Worm (Caenorhabditis elegans): ENCODE data around the gene Y55D5A.1.
A peak's percentile ranks its signal among the peaks of the same experiment; 100 is the strongest.

Gene Y55D5A.1

ce11 chrIII:3033931-3034330, 51.7 kb downstream of the Y55D5A.1 start:
- TF ChIP-seq egl-27 (tag; optimal IDR thresholded peaks at IDR 0.05) (no peak), nhr-129 (tag; optimal IDR thresholded peaks at IDR 0.05) (no peak), nhr-11 (tag; optimal IDR thresholded peaks at IDR 0.05) (no peak), blmp-1 (tag; optimal IDR thresholded peaks at IDR 0.05; ENCODE audit: insufficient read depth) (no peak), ceh-82 (tag; optimal IDR thresholded peaks at IDR 0.05) (no peak), mab-5 (tag; optimal IDR thresholded peaks at IDR 0.05) (no peak), nhr-25 (tag; optimal IDR thresholded peaks at IDR 0.05) (no peak), mdl-1 (tag; optimal IDR thresholded peaks at IDR 0.05) (no peak), C34F6.9 (tag; optimal IDR thresholded peaks at IDR 0.05) (no peak), F13H6.1 (tag; optimal IDR thresholded peaks at IDR 0.05) (no peak), aly-2 (tag; optimal IDR thresholded peaks at IDR 0.05) (no peak), gmeb-1 (tag; optimal IDR thresholded peaks at IDR 0.05) (no peak)

ce11 chrIII:3034458-3034857, 52.2 kb downstream of the Y55D5A.1 start:
- TF ChIP-seq nhr-23 (tag; optimal IDR thresholded peaks at IDR 0.05) (no peak), nhr-25 (tag; optimal IDR thresholded peaks at IDR 0.05) (no peak), mab-5 (tag; optimal IDR thresholded peaks at IDR 0.05) (no peak), aly-2 (tag; optimal IDR thresholded peaks at IDR 0.05) (no peak), sma-9 (GFP tag; optimal IDR thresholded peaks at IDR 0.05) (peak; percentile 0), sma-9 (tag; optimal IDR thresholded peaks at IDR 0.05) (no peak), lsy-2 (tag; optimal IDR thresholded peaks at IDR 0.05) (peak in 1 of 2 experiments; percentile 10), unc-55 (GFP tag; optimal IDR thresholded peaks at IDR 0.05) (peak; percentile 1), mbf-1 (tag; optimal IDR thresholded peaks at IDR 0.05) (no peak), ztf-1 (GFP tag; conservative IDR thresholded peaks at IDR 0.05) (no peak), C34F6.9 (tag; optimal IDR thresholded peaks at IDR 0.05) (peak; percentile 21), nhr-10 (tag; optimal IDR thresholded peaks at IDR 0.05) (no peak), nhr-12 (tag; optimal IDR thresholded peaks at IDR 0.05) (no peak), ceh-82 (tag; optimal IDR thresholded peaks at IDR 0.05) (no peak)

ce11 chrIII:3035977-3036376, 53.8 kb downstream of the Y55D5A.1 start:
- TF ChIP-seq lsy-2 (tag; optimal IDR thresholded peaks at IDR 0.05) (peak; percentile 35 to 75), C34F6.9 (tag; optimal IDR thresholded peaks at IDR 0.05) (peak; percentile 81), mdl-1 (tag; optimal IDR thresholded peaks at IDR 0.05) (peak; percentile 81 to 86), fos-1 (tag; optimal IDR thresholded peaks at IDR 0.05) (peak; percentile 39), sma-3 (GFP tag; optimal IDR thresholded peaks at IDR 0.05) (no peak), zag-1 (tag; optimal IDR thresholded peaks at IDR 0.05) (peak; percentile 3), nhr-129 (tag; optimal IDR thresholded peaks at IDR 0.05) (peak; percentile 85), ztf-4 (tag; optimal IDR thresholded peaks at IDR 0.05) (no peak), unc-55 (GFP tag; optimal IDR thresholded peaks at IDR 0.05) (peak; percentile 87), ztf-1 (GFP tag; conservative IDR thresholded peaks at IDR 0.05) (no peak), lin-13 (GFP tag; optimal IDR thresholded peaks at IDR 0.05) (peak; percentile 15), F13H6.1 (tag; optimal IDR thresholded peaks at IDR 0.05) (peak; percentile 56), egl-27 (tag; optimal IDR thresholded peaks at IDR 0.05) (peak; percentile 32), crh-2 (tag; optimal IDR thresholded peaks at IDR 0.05) (peak; percentile 63), sma-9 (GFP tag; optimal IDR thresholded peaks at IDR 0.05) (peak; percentile 76), sma-9 (tag; optimal IDR thresholded peaks at IDR 0.05) (no peak), nhr-25 (tag; optimal IDR thresholded peaks at IDR 0.05) (peak; percentile 60), gmeb-1 (tag; optimal IDR thresholded peaks at IDR 0.05) (peak; percentile 34), nhr-6 (tag; optimal IDR thresholded peaks at IDR 0.05) (peak; percentile 27), sem-4 (tag; optimal IDR thresholded peaks at IDR 0.05) (no peak)

- peak; percentile 43 for TF ChIP-seq nhr-25 (tag; optimal IDR thresholded peaks at IDR 0.05)
- TF ChIP-seq sma-9 (GFP tag; optimal IDR thresholded peaks at IDR 0.05), result peak; percentile 63
- TF ChIP-seq sma-9 (tag; optimal IDR thresholded peaks at IDR 0.05), result no peak
- no peak for TF ChIP-seq zag-1 (tag; optimal IDR thresholded peaks at IDR 0.05)
- TF ChIP-seq R02D3.7 (tag; optimal IDR thresholded peaks at IDR 0.05), result no peak
- no peak for TF ChIP-seq elt-3 (tag; optimal IDR thresholded peaks at IDR 0.05)
- TF ChIP-seq gmeb-1 (tag; optimal IDR thresholded peaks at IDR 0.05), result peak; percentile 56
- no peak for TF ChIP-seq sma-3 (GFP tag; optimal IDR thresholded peaks at IDR 0.05)
- TF ChIP-seq fos-1 (tag; optimal IDR thresholded peaks at IDR 0.05), result peak; percentile 29
- TF ChIP-seq F13H6.1 (tag; optimal IDR thresholded peaks at IDR 0.05), result peak; percentile 69
- peak; percentile 5 for TF ChIP-seq lin-13 (GFP tag; optimal IDR thresholded peaks at IDR 0.05)
- TF ChIP-seq sem-4 (tag; optimal IDR thresholded peaks at IDR 0.05), result peak; percentile 65
- TF ChIP-seq mdl-1 (tag; optimal IDR thresholded peaks at IDR 0.05), result peak; percentile 22 to 81
- TF ChIP-seq egl-27 (tag; optimal IDR thresholded peaks at IDR 0.05), result peak; percentile 13
- TF ChIP-seq C34F6.9 (tag; optimal IDR thresholded peaks at IDR 0.05), result peak; percentile 75
- TF ChIP-seq nhr-237 (tag; optimal IDR thresholded peaks at IDR 0.05), result no peak
- peak; percentile 94 for TF ChIP-seq nhr-129 (tag; optimal IDR thresholded peaks at IDR 0.05)
- peak; percentile 47 for TF ChIP-seq unc-55 (GFP tag; optimal IDR thresholded peaks at IDR 0.05)
- TF ChIP-seq mab-5 (tag; optimal IDR thresholded peaks at IDR 0.05), result peak; percentile 20
- peak in 1 of 2 experiments; percentile 72 for TF ChIP-seq lsy-2 (tag; optimal IDR thresholded peaks at IDR 0.05)
- TF ChIP-seq unc-39 (tag; optimal IDR thresholded peaks at IDR 0.05), result no peak
- TF ChIP-seq ztf-4 (tag; optimal IDR thresholded peaks at IDR 0.05), result peak; percentile 33
- peak; percentile 54 for TF ChIP-seq Y55F3AM.14 (GFP tag; optimal IDR thresholded peaks at IDR 0.05)
- TF ChIP-seq crh-2 (tag; optimal IDR thresholded peaks at IDR 0.05), result peak; percentile 62
Measured at ce11 chrIII:3037346-3037745, 55.1 kb downstream of the Y55D5A.1 start.
